Worm (Caenorhabditis elegans): ENCODE results near the gene srw-48.

DNA sequence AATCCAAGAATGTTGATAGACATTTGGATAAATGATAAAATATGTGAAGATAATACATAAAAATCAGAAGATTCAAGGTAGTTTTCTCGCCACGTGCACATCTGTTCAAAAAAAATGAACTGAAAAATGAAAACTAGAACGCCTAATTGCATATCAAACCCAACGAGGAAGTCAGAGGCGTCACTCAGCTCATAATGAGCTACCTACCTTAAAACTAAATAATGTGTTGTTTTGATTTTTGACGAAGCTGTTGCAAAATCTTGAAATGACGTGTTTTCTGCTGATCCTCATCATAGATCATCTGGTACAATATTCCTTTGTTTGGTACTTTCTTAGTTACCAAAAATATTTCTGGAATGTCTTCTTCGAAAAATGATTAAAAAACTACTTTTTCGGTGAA lies 50.1 kb downstream of the srw-48 start, which contains the start of gene srh-138:
- TF ChIP-seq ztf-11 (tag; optimal IDR thresholded peaks at IDR 0.05) = no peak
- TF ChIP-seq ama-1 (optimal IDR thresholded peaks at IDR 0.05) = no peak
- no peak for TF ChIP-seq lin-15B (tag; optimal IDR thresholded peaks at IDR 0.05)
- no peak for TF ChIP-seq unc-39 (tag; optimal IDR thresholded peaks at IDR 0.05)
- no peak for TF ChIP-seq ztf-4 (tag; optimal IDR thresholded peaks at IDR 0.05)
- no peak for TF ChIP-seq sea-2 (GFP tag; optimal IDR thresholded peaks at IDR 0.05)
- no peak for TF ChIP-seq ceh-9 (tag; optimal IDR thresholded peaks at IDR 0.05)
- TF ChIP-seq nfya-1 (tag; optimal IDR thresholded peaks at IDR 0.05; ENCODE audit: insufficient read depth) = no peak
- no peak for TF ChIP-seq nhr-11 (tag; optimal IDR thresholded peaks at IDR 0.05)
- no peak for TF ChIP-seq nhr-28 (tag; optimal IDR thresholded peaks at IDR 0.05)
